Fruit fly (Drosophila melanogaster) whole organism, wandering third instar larva: Measurements from ENCODE around the gene idc.

Source experiments
- Abd-B ChIP-seq: fragments of >200 bp; optimal IDR thresholded peaks from 2 replicates; lab custom pipeline; 2017; ENCODE audit warnings: missing biosample characterization, missing genetic modification characterization
- CG9705 ChIP-seq: fragments of 200-800 bp; sonication (Bioruptor generic); optimal IDR thresholded peaks from 2 replicates; lab custom pipeline; 2018; ENCODE audit warnings: missing biosample characterization, mild to moderate bottlenecking, missing genetic modification characterization
- CrebA ChIP-seq: fragments of 200-800 bp; sonication (Bioruptor generic); optimal IDR thresholded peaks from 2 replicates; lab custom pipeline; 2016; ENCODE audit warnings: missing biosample characterization, mild to moderate bottlenecking, missing genetic modification characterization, borderline replicate concordance
- Dif ChIP-seq: fragments of 200-275, 200-300 bp; sonication (Bioruptor generic); optimal IDR thresholded peaks from 2 replicates; lab custom pipeline; 2018; ENCODE audit warnings: missing biosample characterization, missing genetic modification characterization; ENCODE audit not compliant: partially characterized antibody
- GATAd ChIP-seq: sonication (Bioruptor generic); optimal IDR thresholded peaks from 2 replicates; lab custom pipeline; 2016; ENCODE audit warnings: missing biosample characterization, missing genetic modification characterization
- HLH106 ChIP-seq: fragments of 200-800 bp; optimal IDR thresholded peaks from 3 replicates; lab custom pipeline; 2019; ENCODE audit warnings: missing biosample characterization, mild to moderate bottlenecking, missing genetic modification characterization, moderate library complexity
- Hnf4 ChIP-seq: fragments of 200-800 bp; sonication (Bioruptor generic); optimal IDR thresholded peaks from 2 replicates; lab custom pipeline; 2016; ENCODE audit warnings: missing biosample characterization, mild to moderate bottlenecking, missing genetic modification characterization
- Hr78 ChIP-seq: fragments of >200 bp; optimal IDR thresholded peaks from 2 replicates; lab custom pipeline; 2017; ENCODE audit warnings: missing biosample characterization, missing genetic modification characterization
- Hr83 ChIP-seq: fragments of 200-300 bp; sonication (Bioruptor generic); optimal IDR thresholded peaks from 2 replicates; lab custom pipeline; 2016; ENCODE audit warnings: missing biosample characterization, mild to moderate bottlenecking, missing genetic modification characterization, moderate library complexity; ENCODE audit not compliant: poor library complexity, severe bottlenecking
- Mio ChIP-seq: sonication (Bioruptor generic); optimal IDR thresholded peaks from 2 replicates; lab custom pipeline; 2016; ENCODE audit warnings: missing biosample characterization, missing genetic modification characterization
- Myc ChIP-seq: fragments of >200 bp; optimal IDR thresholded peaks from 2 replicates; lab custom pipeline; 2017
- N ChIP-seq: fragments of >200 bp; optimal IDR thresholded peaks from 2 replicates; lab custom pipeline; 2018; ENCODE audit warnings: missing biosample characterization, missing external identifiers, missing genetic modification characterization
- OdsH ChIP-seq: fragments of 200-800 bp; sonication (Bioruptor generic); optimal IDR thresholded peaks from 2 replicates; lab custom pipeline; 2016; ENCODE audit warnings: missing biosample characterization, mild to moderate bottlenecking, missing genetic modification characterization
- Rel ChIP-seq, 2 experiments: fragments of 200-800 bp; sonication (Bioruptor generic) in 1 of 2; optimal IDR thresholded peaks; 2 replicates in 1 of 2; 3 replicates in 1 of 2; lab custom pipeline; 2016 to 2019; ENCODE audit warnings: mild to moderate bottlenecking in 2 of 2, missing biosample characterization in 2 of 2, missing genetic modification characterization in 2 of 2, moderate library complexity in 1 of 2
- Sp1 ChIP-seq: fragments of 200-800 bp; sonication (Bioruptor generic); optimal IDR thresholded peaks from 3 replicates; lab custom pipeline; 2019; ENCODE audit warnings: missing biosample characterization, mild to moderate bottlenecking, missing genetic modification characterization, moderate library complexity
- Vsx2 ChIP-seq: fragments of 200-300, 225-300 bp; sonication (Bioruptor generic); optimal IDR thresholded peaks from 2 replicates; lab custom pipeline; 2018; ENCODE audit warnings: missing biosample characterization, missing genetic modification characterization; ENCODE audit not compliant: partially characterized antibody
- br ChIP-seq: fragments of 200-800 bp; sonication (Bioruptor generic); optimal IDR thresholded peaks from 2 replicates; lab custom pipeline; 2016; ENCODE audit warnings: missing biosample characterization, missing genetic modification characterization
- brk ChIP-seq: fragments of 200-800 bp; sonication (Bioruptor generic); optimal IDR thresholded peaks from 2 replicates; lab custom pipeline; 2016; ENCODE audit warnings: missing biosample characterization, mild to moderate bottlenecking, missing genetic modification characterization
- dl ChIP-seq, 2 experiments: fragments of 175-275, 200-275 bp in 1 of 2; fragments of 200-275 bp in 1 of 2; sonication (Bioruptor generic); optimal IDR thresholded peaks; lab custom pipeline; 2018; ENCODE audit warnings: mild to moderate bottlenecking in 2 of 2, missing biosample characterization in 2 of 2, missing genetic modification characterization in 2 of 2, moderate library complexity in 2 of 2; ENCODE audit not compliant: partially characterized antibody in 2 of 2, insufficient read depth in 1 of 2
- dmrt93B ChIP-seq: fragments of 200-800 bp; sonication (Bioruptor generic); optimal IDR thresholded peaks from 2 replicates; lab custom pipeline; 2018; ENCODE audit warnings: missing biosample characterization, mild to moderate bottlenecking, missing genetic modification characterization
- dsf ChIP-seq: sonication (Bioruptor generic); optimal IDR thresholded peaks from 2 replicates; lab custom pipeline; 2016; ENCODE audit warnings: missing biosample characterization, missing genetic modification characterization, borderline replicate concordance
- ey ChIP-seq: fragments of 200-800 bp; sonication (Bioruptor generic); optimal IDR thresholded peaks from 2 replicates; lab custom pipeline; 2016; ENCODE audit warnings: missing biosample characterization, missing genetic modification characterization
- foxo ChIP-seq, 2 experiments: fragments of 200-800 bp; sonication (Bioruptor generic); optimal IDR thresholded peaks; 2 replicates in 1 of 2; 3 replicates in 1 of 2; lab custom pipeline; 2016 to 2017; ENCODE audit warnings: missing biosample characterization in 2 of 2, missing genetic modification characterization in 2 of 2
- fru ChIP-seq: fragments of 200-800 bp; sonication (Bioruptor generic); optimal IDR thresholded peaks from 3 replicates; lab custom pipeline; 2016; ENCODE audit warnings: missing biosample characterization, mild to moderate bottlenecking, missing genetic modification characterization
- h ChIP-seq: fragments of 200-800 bp; sonication (Bioruptor generic); optimal IDR thresholded peaks from 3 replicates; lab custom pipeline; 2016; ENCODE audit warnings: missing biosample characterization, mild to moderate bottlenecking, missing genetic modification characterization
- jim ChIP-seq: fragments of 175-275, 200-325 bp; sonication (Bioruptor generic); optimal IDR thresholded peaks from 2 replicates; lab custom pipeline; 2016; ENCODE audit warnings: missing biosample characterization, mild to moderate bottlenecking, missing genetic modification characterization
- lola ChIP-seq: fragments of >200 bp; optimal IDR thresholded peaks from 2 replicates; lab custom pipeline; 2017; ENCODE audit warnings: missing biosample characterization, missing genetic modification characterization
- pan ChIP-seq: fragments of >200 bp; optimal IDR thresholded peaks from 2 replicates; lab custom pipeline; 2017
- psq ChIP-seq: fragments of 200-800 bp; sonication (Bioruptor generic); optimal IDR thresholded peaks from 3 replicates; lab custom pipeline; 2017; ENCODE audit warnings: missing biosample characterization, mild to moderate bottlenecking, missing genetic modification characterization, moderate library complexity
- rgr ChIP-seq: fragments of 200-800 bp; sonication (Bioruptor generic); optimal IDR thresholded peaks from 3 replicates; lab custom pipeline; 2016; ENCODE audit warnings: missing biosample characterization, mild to moderate bottlenecking, missing genetic modification characterization
- sage ChIP-seq: fragments of 200-800 bp; sonication (Bioruptor generic); optimal IDR thresholded peaks from 2 replicates; lab custom pipeline; 2016; ENCODE audit warnings: missing biosample characterization, mild to moderate bottlenecking, missing genetic modification characterization
- sv ChIP-seq: fragments of 200-800 bp; sonication (Bioruptor generic); optimal IDR thresholded peaks from 3 replicates; lab custom pipeline; 2016; ENCODE audit warnings: missing biosample characterization, missing genetic modification characterization
- tai ChIP-seq: sonication (Bioruptor generic); optimal IDR thresholded peaks from 2 replicates; lab custom pipeline; 2016; ENCODE audit warnings: missing biosample characterization, missing genetic modification characterization
- usp ChIP-seq: fragments of >200 bp; optimal IDR thresholded peaks from 2 replicates; lab custom pipeline; 2017; ENCODE audit warnings: missing biosample characterization, missing genetic modification characterization
- woc ChIP-seq: sonication (Bioruptor generic); optimal IDR thresholded peaks from 2 replicates; lab custom pipeline; 2016; ENCODE audit warnings: missing biosample characterization, mild to moderate bottlenecking, missing genetic modification characterization

idc gene

dm6 chr3R:20004697-20005096 is 26.9 kb upstream of the idc start:
- no peak for TF ChIP-seq OdsH
- no peak for TF ChIP-seq Dif (GFP tag; lab: Kevin White, UChicago)
- no peak for TF ChIP-seq pan (lab: Kevin White, UChicago)
- no peak for TF ChIP-seq Mio (GFP tag; lab: Kevin White, UChicago)
- no peak for TF ChIP-seq dl (GFP tag; optimal IDR thresholded peaks at IDR 0.05; lab: Kevin White, UChicago; ENCODE audit: insufficient read depth in 1 of 2, partially characterized antibody in 2 of 2)
- no peak for TF ChIP-seq woc
- TF ChIP-seq Myc (lab: Kevin White, UChicago): no peak
- no peak for TF ChIP-seq Hr78 (GFP tag; lab: Kevin White, UChicago)
- no peak for TF ChIP-seq CG9705 (GFP tag; lab: Kevin White, UChicago)
- TF ChIP-seq jim (GFP tag; lab: Kevin White, UChicago): no peak
- no peak for TF ChIP-seq sv (GFP tag; lab: Kevin White, UChicago)
- TF ChIP-seq dsf (GFP tag; lab: Kevin White, UChicago): no peak
- no peak for TF ChIP-seq N (GFP tag; lab: Kevin White, UChicago)
- no peak for TF ChIP-seq ey
- no peak for TF ChIP-seq Rel (GFP tag; optimal IDR thresholded peaks at IDR 0.05; lab: Kevin White, UChicago)
- TF ChIP-seq Rel (tag; optimal IDR thresholded peaks at IDR 0.05; lab: Kevin White, UChicago): no peak
- no peak for TF ChIP-seq usp (GFP tag; lab: Kevin White, UChicago)
- TF ChIP-seq CrebA: no peak
- no peak for TF ChIP-seq brk (GFP tag; lab: Kevin White, UChicago)

dm6 chr3R:20006617-20007016 is 25.0 kb upstream of the idc start:
- TF ChIP-seq HLH106 (tag; lab: Kevin White, UChicago) (no peak), Abd-B (no peak), N (GFP tag; lab: Kevin White, UChicago) (no peak), OdsH (no peak), Sp1 (GFP tag; lab: Kevin White, UChicago) (no peak), h (GFP tag; lab: Kevin White, UChicago) (no peak), Rel (GFP tag; optimal IDR thresholded peaks at IDR 0.05; lab: Kevin White, UChicago) (no peak), Rel (tag; optimal IDR thresholded peaks at IDR 0.05; lab: Kevin White, UChicago) (no peak), lola (no peak), brk (GFP tag; lab: Kevin White, UChicago) (no peak), pan (lab: Kevin White, UChicago) (no peak)

dm6 chr3R:20007399-20008285 is 24.0 kb upstream of the idc start:
- TF ChIP-seq Hnf4 (GFP tag; lab: Kevin White, UChicago) (no peak), dsf (GFP tag; lab: Kevin White, UChicago) (no peak), fru (no peak), HLH106 (tag; lab: Kevin White, UChicago) (no peak), h (GFP tag; lab: Kevin White, UChicago) (no peak), Sp1 (GFP tag; lab: Kevin White, UChicago) (no peak), CG9705 (GFP tag; lab: Kevin White, UChicago) (no peak), psq (GFP tag; lab: Kevin White, UChicago) (no peak), sv (GFP tag; lab: Kevin White, UChicago) (no peak), ey (no peak), dmrt93B (GFP tag; lab: Kevin White, UChicago) (no peak), foxo (GFP tag; optimal IDR thresholded peaks at IDR 0.05; lab: Kevin White, UChicago) (no peak), Vsx2 (GFP tag; lab: Kevin White, UChicago) (no peak)

- peak; percentile 40 for TF ChIP-seq CG9705 (GFP tag; lab: Kevin White, UChicago)
- no peak for TF ChIP-seq N (GFP tag; lab: Kevin White, UChicago)
- no peak for TF ChIP-seq br
- no peak for TF ChIP-seq pan (lab: Kevin White, UChicago)
- no peak for TF ChIP-seq GATAd (GFP tag; lab: Kevin White, UChicago)
- no peak for TF ChIP-seq rgr (GFP tag; lab: Kevin White, UChicago)
- no peak for TF ChIP-seq woc
- TF ChIP-seq dl (GFP tag; optimal IDR thresholded peaks at IDR 0.05; lab: Kevin White, UChicago; ENCODE audit: insufficient read depth in 1 of 2, partially characterized antibody in 2 of 2): no peak
- TF ChIP-seq fru: peak; percentile 17
- no peak for TF ChIP-seq dsf (GFP tag; lab: Kevin White, UChicago)
- TF ChIP-seq Hnf4 (GFP tag; lab: Kevin White, UChicago): no peak
- peak; percentile 37 for TF ChIP-seq Sp1 (GFP tag; lab: Kevin White, UChicago)
- peak; percentile 71 for TF ChIP-seq h (GFP tag; lab: Kevin White, UChicago)
- no peak for TF ChIP-seq Hr78 (GFP tag; lab: Kevin White, UChicago)
- no peak for TF ChIP-seq Myc (lab: Kevin White, UChicago)
- TF ChIP-seq Abd-B: no peak
- no peak for TF ChIP-seq usp (GFP tag; lab: Kevin White, UChicago)
- TF ChIP-seq tai (GFP tag; lab: Kevin White, UChicago): no peak
- no peak for TF ChIP-seq Vsx2 (GFP tag; lab: Kevin White, UChicago)
- TF ChIP-seq OdsH: no peak
- peak; percentile 70 for TF ChIP-seq Hr83
- no peak for TF ChIP-seq sage (GFP tag; lab: Kevin White, UChicago)
- TF ChIP-seq CrebA: no peak
- TF ChIP-seq sv (GFP tag; lab: Kevin White, UChicago): peak; percentile 32
- peak; percentile 34 for TF ChIP-seq HLH106 (tag; lab: Kevin White, UChicago)
- no peak for TF ChIP-seq brk (GFP tag; lab: Kevin White, UChicago)
- TF ChIP-seq dmrt93B (GFP tag; lab: Kevin White, UChicago): peak; percentile 41
- no peak for TF ChIP-seq foxo (GFP tag; optimal IDR thresholded peaks at IDR 0.05; lab: Kevin White, UChicago)
These were observed 23.1 kb upstream of the idc start, which contains the start of the genes Hs6st and MED25 for dm6 chr3R:20008372-20009051. Gene Hs6st, minus strand, starts transcription at chr3R:20008512. Gene MED25, plus strand, starts transcription at chr3R:20008947.
